Worm (Caenorhabditis elegans) whole organism, L4 larva: ENCODE results near the gene F16G10.3.

Experiments
- aly-2 ChIP-seq: sonication (generic microtip); optimal IDR thresholded peaks from 2 replicates; lab custom pipeline; 2018; ENCODE audit warnings: missing biosample characterization, missing genetic modification characterization
- ceh-28 ChIP-seq: fragments of 150-350 bp; optimal IDR thresholded peaks from 2 replicates; lab custom pipeline; 2014; ENCODE audit warnings: missing biosample characterization, missing genetic modification reagents, missing genetic modification characterization
- daf-12 ChIP-seq: fragments of 150-350 bp; optimal IDR thresholded peaks from 2 replicates; lab custom pipeline; 2014; ENCODE audit warnings: missing biosample characterization, missing genetic modification reagents, missing genetic modification characterization
- nhr-11 ChIP-seq: fragments of 150-350 bp; optimal IDR thresholded peaks from 2 replicates; lab custom pipeline; 2014; ENCODE audit warnings: missing biosample characterization, missing genetic modification characterization
- unc-62 ChIP-seq, 3 experiments: fragments of 150-350 bp in 1 of 3; sonication (generic microtip); optimal IDR thresholded peaks in 2 of 3; peaks in 1 of 3; 1 replicate in 1 of 3; 2 replicates in 2 of 3; lab custom pipeline; 2014 to 2017; ENCODE audit warnings: missing biosample characterization in 3 of 3, missing genetic modification characterization in 3 of 3, missing genetic modification reagents in 3 of 3, missing genotype in 1 of 3
- zag-1 ChIP-seq: fragments of 150-350 bp; optimal IDR thresholded peaks from 2 replicates; lab custom pipeline; 2014; ENCODE audit warnings: missing biosample characterization, missing genetic modification characterization

DNA sequence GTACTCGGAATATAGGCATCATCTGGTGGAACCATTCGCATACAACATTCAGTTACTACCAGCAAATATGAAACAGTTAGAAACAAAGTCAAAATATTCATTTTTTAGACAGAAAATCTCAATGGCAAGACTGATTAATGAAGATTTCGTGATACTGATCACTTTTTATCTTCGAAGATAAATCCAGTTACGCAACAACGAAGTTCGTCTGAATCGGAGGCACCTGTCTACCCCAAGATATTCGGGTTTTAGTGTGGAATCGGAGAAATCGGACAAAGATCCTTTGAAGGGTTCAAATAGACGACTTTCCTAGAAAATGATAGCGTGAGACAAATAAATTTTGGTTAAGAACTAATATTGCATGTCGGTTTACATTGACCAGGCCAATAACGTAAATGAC lies 23.7 kb downstream of the F16G10.3 start, which contains the start of gene F16G10.13:
- no peak for TF ChIP-seq daf-12
- no peak for TF ChIP-seq ceh-28
- TF ChIP-seq unc-62 (GFP tag; optimal IDR thresholded peaks at IDR 0.05 in 1 of 2; lab: Kevin White, UChicago): no peak
- no peak for TF ChIP-seq unc-62 (tag; optimal IDR thresholded peaks at IDR 0.05; lab: Kevin White, UChicago)
- no peak for TF ChIP-seq aly-2 (tag; lab: Kevin White, UChicago)
- no peak for TF ChIP-seq nhr-11 (tag; lab: Kevin White, UChicago)
- no peak for TF ChIP-seq zag-1 (tag; lab: Kevin White, UChicago)
